Worm (Caenorhabditis elegans) whole organism, late embryonic: Measurements from ENCODE around the gene K05F6.14.

Experiments
- fkh-10 ChIP-seq: fragments of 150-350 bp; optimal IDR thresholded peaks from 2 replicates; lab custom pipeline; 2014; ENCODE audit warnings: missing biosample characterization, missing genetic modification reagents, missing genetic modification characterization
- nhr-11 ChIP-seq: fragments of 150-350 bp; optimal IDR thresholded peaks from 2 replicates; lab custom pipeline; 2014; ENCODE audit warnings: missing biosample characterization, missing genetic modification characterization

- TF ChIP-seq fkh-10, result no peak
- no peak for TF ChIP-seq nhr-11 (tag; lab: Kevin White, UChicago)
Measured at ce11 chrII:1595137-1595536, 33.2 kb downstream of the K05F6.14 start, which contains the start of gene clec-20.
